Fruit fly (Drosophila melanogaster) whole organism, prepupa: Measurements from ENCODE around the gene Wnt4.

Experiments
- CG10631 ChIP-seq: fragments of 200-800 bp; sonication (Bioruptor generic); optimal IDR thresholded peaks from 2 replicates; lab custom pipeline; 2016; ENCODE audit warnings: missing biosample characterization, missing genetic modification characterization
- CG10669 ChIP-seq: fragments of 200-800 bp; sonication (Bioruptor generic); optimal IDR thresholded peaks from 3 replicates; lab custom pipeline; 2018; ENCODE audit warnings: missing biosample characterization, mild to moderate bottlenecking, missing genetic modification characterization, moderate library complexity
- CG11902 ChIP-seq: fragments of 200-800 bp; sonication (Bioruptor generic); optimal IDR thresholded peaks from 3 replicates; lab custom pipeline; 2016; ENCODE audit warnings: missing biosample characterization, missing genetic modification characterization
- CG16779 ChIP-seq: fragments of 200-800 bp; sonication (Bioruptor generic); optimal IDR thresholded peaks from 3 replicates; lab custom pipeline; 2017; ENCODE audit warnings: missing biosample characterization, mild to moderate bottlenecking, missing genetic modification characterization
- CG31627 ChIP-seq: fragments of 200-800 bp; sonication (Bioruptor generic); optimal IDR thresholded peaks from 3 replicates; lab custom pipeline; 2016; ENCODE audit warnings: missing biosample characterization, missing genetic modification characterization
- CG32006 ChIP-seq: fragments of 200-800 bp; sonication (Bioruptor generic); optimal IDR thresholded peaks from 3 replicates; lab custom pipeline; 2017; ENCODE audit warnings: missing biosample characterization, mild to moderate bottlenecking, missing genetic modification characterization
- CG34406 ChIP-seq: fragments of 200-800 bp; sonication (Bioruptor generic); optimal IDR thresholded peaks from 3 replicates; lab custom pipeline; 2016; ENCODE audit warnings: missing biosample characterization, missing genetic modification characterization
- CG3919 ChIP-seq: fragments of 200-800 bp; sonication (Bioruptor generic); optimal IDR thresholded peaks from 3 replicates; lab custom pipeline; 2016; ENCODE audit warnings: missing biosample characterization, missing genetic modification characterization
- CG4318 ChIP-seq: fragments of 200-800 bp; sonication (Bioruptor generic); optimal IDR thresholded peaks from 3 replicates; lab custom pipeline; 2017; ENCODE audit warnings: missing biosample characterization, mild to moderate bottlenecking, missing genetic modification characterization
- CG6163 ChIP-seq: fragments of 200-800 bp; sonication (Bioruptor generic); IDR thresholded peaks from 3 replicates; pipeline ENCODE4 v1.3.6; 2022; ENCODE audit warnings: missing biosample characterization, missing genetic modification characterization
- CG6276 ChIP-seq: fragments of 200-800 bp; sonication (Bioruptor generic); optimal IDR thresholded peaks from 2 replicates; lab custom pipeline; 2017; ENCODE audit warnings: missing biosample characterization, mild to moderate bottlenecking, missing genetic modification characterization
- CG6792 ChIP-seq: fragments of 200-800 bp; sonication (Bioruptor generic); optimal IDR thresholded peaks from 3 replicates; lab custom pipeline; 2016; ENCODE audit warnings: missing biosample characterization, missing genetic modification characterization
- CG6808 ChIP-seq: fragments of 200-800 bp; sonication (Bioruptor generic); optimal IDR thresholded peaks from 3 replicates; lab custom pipeline; 2017; ENCODE audit warnings: missing biosample characterization, missing genetic modification characterization, mild to moderate bottlenecking, moderate library complexity, missing genetic modification reagents
- CG6854 ChIP-seq: fragments of 200-800 bp; sonication (Bioruptor generic); optimal IDR thresholded peaks from 2 replicates; lab custom pipeline; 2017; ENCODE audit warnings: missing biosample characterization, mild to moderate bottlenecking, missing genetic modification characterization
- CG7368 ChIP-seq: fragments of 200-800 bp; sonication (Bioruptor generic); optimal IDR thresholded peaks from 3 replicates; lab custom pipeline; 2016; ENCODE audit warnings: missing biosample characterization, missing genetic modification characterization
- CG8119 ChIP-seq: fragments of 200-800 bp; sonication (Bioruptor generic); IDR thresholded peaks from 3 replicates; pipeline ENCODE4 v1.3.6; 2022; ENCODE audit warnings: missing biosample characterization, missing genetic modification characterization
- CG8319 ChIP-seq: fragments of 200-800 bp; sonication (Bioruptor generic); optimal IDR thresholded peaks from 3 replicates; lab custom pipeline; 2016; ENCODE audit warnings: missing biosample characterization, missing genetic modification characterization
- CG8632 ChIP-seq: fragments of 200-800 bp; sonication (Bioruptor generic); optimal IDR thresholded peaks from 3 replicates; lab custom pipeline; 2016; ENCODE audit warnings: missing biosample characterization, missing genetic modification characterization
- CG9139 ChIP-seq: fragments of 200-800 bp; sonication (Bioruptor generic); optimal IDR thresholded peaks from 3 replicates; lab custom pipeline; 2017; ENCODE audit warnings: missing biosample characterization, mild to moderate bottlenecking, missing genetic modification characterization
- Eip78C ChIP-seq: fragments of 200-800 bp; sonication (Bioruptor generic); peaks from one replicate; lab custom pipeline; 2016; ENCODE audit warnings: missing biosample characterization, missing genetic modification characterization
- Eip93F ChIP-seq: fragments of 200-800 bp; sonication (Bioruptor generic); optimal IDR thresholded peaks from 2 replicates; lab custom pipeline; 2016; ENCODE audit warnings: missing biosample characterization, mild to moderate bottlenecking, missing genetic modification characterization
- Ets21C ChIP-seq: fragments of 200-800 bp; sonication (Bioruptor generic); optimal IDR thresholded peaks from 3 replicates; lab custom pipeline; 2016; ENCODE audit warnings: missing biosample characterization, missing genetic modification characterization
- Ets96B ChIP-seq: fragments of 200-800 bp; optimal IDR thresholded peaks from 2 replicates; lab custom pipeline; 2019; ENCODE audit warnings: missing biosample characterization, mild to moderate bottlenecking, missing genetic modification characterization, moderate library complexity
- Gug ChIP-seq: fragments of 200-800 bp; sonication (Bioruptor generic); IDR thresholded peaks from 2 replicates; pipeline ENCODE4 v1.3.6; 2022; ENCODE audit warnings: missing biosample characterization, missing genetic modification characterization
- Hr38 ChIP-seq: sonication (Bioruptor generic); optimal IDR thresholded peaks from 2 replicates; lab custom pipeline; 2016; ENCODE audit warnings: missing biosample characterization, missing genetic modification characterization
- Hr39 ChIP-seq: fragments of 200-800 bp; sonication (Bioruptor generic); optimal IDR thresholded peaks from 2 replicates; lab custom pipeline; 2016; ENCODE audit warnings: missing biosample characterization, missing genetic modification characterization
- Hr4 ChIP-seq: fragments of 200-800 bp; sonication (Bioruptor generic); optimal IDR thresholded peaks from 3 replicates; lab custom pipeline; 2016; ENCODE audit warnings: missing biosample characterization, missing genetic modification characterization
- Lpt ChIP-seq: fragments of 200-800 bp; sonication (Bioruptor generic); optimal IDR thresholded peaks from 3 replicates; lab custom pipeline; 2016; ENCODE audit warnings: missing biosample characterization, missing genetic modification characterization
- OdsH ChIP-seq: fragments of 200-800 bp; sonication (Bioruptor generic); optimal IDR thresholded peaks from 3 replicates; lab custom pipeline; 2016; ENCODE audit warnings: missing biosample characterization, missing genetic modification characterization
- Sox102F ChIP-seq: fragments of 200-800 bp; sonication (Bioruptor generic); optimal IDR thresholded peaks from 2 replicates; lab custom pipeline; 2016; ENCODE audit warnings: missing biosample characterization, mild to moderate bottlenecking, missing genetic modification characterization
- Sox14 ChIP-seq: fragments of 200-800 bp; sonication (Bioruptor generic); optimal IDR thresholded peaks from 3 replicates; lab custom pipeline; 2016; ENCODE audit warnings: missing biosample characterization, missing genetic modification characterization
- Sox15 ChIP-seq: fragments of 200-800 bp; sonication (Bioruptor generic); optimal IDR thresholded peaks from 3 replicates; lab custom pipeline; 2016; ENCODE audit warnings: missing biosample characterization, missing genetic modification characterization
- acj6 ChIP-seq: fragments of 200-800 bp; sonication (Bioruptor generic); optimal IDR thresholded peaks from 3 replicates; lab custom pipeline; 2016; ENCODE audit warnings: missing biosample characterization, missing genetic modification characterization
- cyc ChIP-seq: fragments of 200-800 bp; sonication (Bioruptor generic); optimal IDR thresholded peaks from 3 replicates; lab custom pipeline; 2016; ENCODE audit warnings: missing biosample characterization, missing genetic modification characterization
- dac ChIP-seq: fragments of 200-800 bp; sonication (Bioruptor generic); optimal IDR thresholded peaks from 2 replicates; lab custom pipeline; 2017; ENCODE audit warnings: missing biosample characterization, mild to moderate bottlenecking, missing genetic modification characterization
- dsx ChIP-seq: fragments of 200-800 bp; optimal IDR thresholded peaks from 3 replicates; lab custom pipeline; 2019; ENCODE audit warnings: missing biosample characterization, mild to moderate bottlenecking, missing genetic modification characterization, moderate library complexity; ENCODE audit not compliant: poor library complexity, severe bottlenecking
- esn ChIP-seq: fragments of 200-800 bp; sonication (Bioruptor generic); optimal IDR thresholded peaks from 2 replicates; lab custom pipeline; 2016; ENCODE audit warnings: missing biosample characterization, mild to moderate bottlenecking, missing genetic modification characterization, moderate library complexity
- fd59A ChIP-seq: fragments of 200-800 bp; sonication (Bioruptor generic); optimal IDR thresholded peaks from 2 replicates; lab custom pipeline; 2017; ENCODE audit warnings: missing biosample characterization, mild to moderate bottlenecking, missing genetic modification characterization, missing genetic modification reagents
- fd85E ChIP-seq: fragments of 200-800 bp; sonication (Bioruptor generic); optimal IDR thresholded peaks from 3 replicates; lab custom pipeline; 2016; ENCODE audit warnings: missing biosample characterization, missing genetic modification characterization
- lz ChIP-seq: fragments of 200-800 bp; sonication (Bioruptor generic); optimal IDR thresholded peaks from 3 replicates; lab custom pipeline; 2016; ENCODE audit warnings: missing biosample characterization, missing genetic modification characterization
- net ChIP-seq: fragments of 200-800 bp; sonication (Bioruptor generic); optimal IDR thresholded peaks from 3 replicates; lab custom pipeline; 2016; ENCODE audit warnings: missing biosample characterization, missing genetic modification characterization
- pdm3 ChIP-seq: fragments of 200-800 bp; sonication (Bioruptor generic); optimal IDR thresholded peaks from 3 replicates; lab custom pipeline; 2016; ENCODE audit warnings: missing biosample characterization, missing genetic modification characterization
- salr ChIP-seq, 2 experiments: fragments of 200-800 bp; sonication (Bioruptor generic); optimal IDR thresholded peaks; 3 replicates each; lab custom pipeline; 2016 to 2018; ENCODE audit warnings: missing biosample characterization in 2 of 2, missing genetic modification characterization in 2 of 2, mild to moderate bottlenecking in 1 of 2
- spab ChIP-seq: fragments of 200-800 bp; sonication (Bioruptor generic); optimal IDR thresholded peaks from 2 replicates; lab custom pipeline; 2017; ENCODE audit warnings: missing biosample characterization, mild to moderate bottlenecking, missing genetic modification characterization, missing genetic modification reagents
- ss ChIP-seq, 2 experiments: fragments of 200-800 bp; sonication (Bioruptor generic); optimal IDR thresholded peaks; 2 replicates in 1 of 2; 3 replicates in 1 of 2; lab custom pipeline; 2017 to 2018; ENCODE audit warnings: mild to moderate bottlenecking in 2 of 2, missing biosample characterization in 2 of 2, missing genetic modification characterization in 2 of 2, moderate library complexity in 1 of 2
- svp ChIP-seq: fragments of 200-800 bp; sonication (Bioruptor generic); peaks from one replicate; lab custom pipeline; 2016; ENCODE audit warnings: missing biosample characterization, missing genetic modification characterization
- topi ChIP-seq: fragments of 200-800 bp; sonication (Bioruptor generic); optimal IDR thresholded peaks from 3 replicates; lab custom pipeline; 2016; ENCODE audit warnings: missing biosample characterization, missing genetic modification characterization
- vri ChIP-seq: fragments of 200-800 bp; sonication (Bioruptor generic); optimal IDR thresholded peaks from 3 replicates; lab custom pipeline; 2016; ENCODE audit warnings: missing biosample characterization, mild to moderate bottlenecking, missing genetic modification characterization

Gene Wnt4

dm6 chr2L:7295924-7296323 is 19.0 kb upstream of the Wnt4 start (continued):
- TF ChIP-seq Hr39 (GFP tag; lab: Kevin White, UChicago) (peak; percentile 46), Eip93F (GFP tag; lab: Kevin White, UChicago) (no peak), CG10669 (GFP tag; lab: Kevin White, UChicago) (peak; percentile 27), vri (GFP tag; lab: Kevin White, UChicago) (peak; percentile 21), Ets96B (tag; lab: Kevin White, UChicago) (peak; percentile 40), CG10631 (GFP tag; lab: Kevin White, UChicago) (peak; percentile 59), CG34406 (peak; percentile 46), CG11902 (GFP tag; lab: Kevin White, UChicago) (no peak), OdsH (GFP tag; lab: Kevin White, UChicago) (peak; percentile 67), Sox15 (GFP tag; lab: Kevin White, UChicago) (peak; percentile 6), CG32006 (GFP tag; lab: Kevin White, UChicago) (peak; percentile 75), CG8632 (GFP tag; lab: Kevin White, UChicago) (peak; percentile 35), pdm3 (peak; percentile 61)

- TF ChIP-seq CG6276 (GFP tag; lab: Kevin White, UChicago) (no peak), Hr38 (GFP tag; lab: Kevin White, UChicago) (no peak), Lpt (GFP tag; lab: Kevin White, UChicago) (no peak), salr (GFP tag; optimal IDR thresholded peaks at IDR 0.05; lab: Kevin White, UChicago) (no peak), ss (GFP tag; optimal IDR thresholded peaks at IDR 0.05; lab: Kevin White, UChicago) (no peak), CG4318 (GFP tag; lab: Kevin White, UChicago) (no peak), lz (no peak), CG10669 (GFP tag; lab: Kevin White, UChicago) (peak; percentile 35), Hr4 (GFP tag; lab: Kevin White, UChicago) (no peak), CG6808 (GFP tag; lab: Kevin White, UChicago) (peak; percentile 32), spab (GFP tag; lab: Kevin White, UChicago) (peak; percentile 13), CG7368 (GFP tag; lab: Kevin White, UChicago) (no peak), vri (GFP tag; lab: Kevin White, UChicago) (no peak), CG6854 (no peak), CG9139 (no peak), svp (GFP tag; lab: Kevin White, UChicago) (peak; percentile 58), CG32006 (GFP tag; lab: Kevin White, UChicago) (no peak), CG3919 (GFP tag; lab: Kevin White, UChicago) (no peak), CG34406 (no peak), Sox102F (GFP tag; lab: Kevin White, UChicago) (peak; percentile 2), fd59A (no peak), Gug (GFP tag; lab: Robert Waterston, UW) (no peak), Eip78C (peak; percentile 19), CG31627 (GFP tag; lab: Kevin White, UChicago) (no peak), Ets21C (GFP tag; lab: Kevin White, UChicago) (no peak), Sox14 (GFP tag; lab: Kevin White, UChicago) (peak; percentile 20), CG8319 (GFP tag; lab: Kevin White, UChicago) (no peak), CG8119 (GFP tag; lab: Robert Waterston, UW) (no peak), CG11902 (GFP tag; lab: Kevin White, UChicago) (no peak), CG6163 (GFP tag; lab: Robert Waterston, UW) (0 out of 3 replicates have a peak, but pooled peaks have one; percentile 19), Ets96B (tag; lab: Kevin White, UChicago) (peak; percentile 45), CG8632 (GFP tag; lab: Kevin White, UChicago) (no peak), topi (GFP tag; lab: Kevin White, UChicago) (no peak), pdm3 (peak; percentile 2), net (GFP tag; lab: Kevin White, UChicago) (no peak), fd85E (no peak), CG6792 (GFP tag; lab: Kevin White, UChicago) (no peak), dsx (no peak), acj6 (GFP tag; lab: Kevin White, UChicago) (no peak), esn (no peak), CG16779 (tag; lab: Kevin White, UChicago) (no peak), Eip93F (GFP tag; lab: Kevin White, UChicago) (no peak), Hr39 (GFP tag; lab: Kevin White, UChicago) (no peak), CG10631 (GFP tag; lab: Kevin White, UChicago) (peak; percentile 4), dac (no peak), cyc (GFP tag; lab: Kevin White, UChicago) (no peak)
These were observed 18.0 kb upstream of the Wnt4 start for dm6 chr2L:7294964-7295363.
